Worm (Caenorhabditis elegans) whole organism, mixed stage, embryonic: Measurements from ENCODE around the gene nfx-1.

Source experiments
- elt-3 ChIP-seq: fragments of 150-350 bp; optimal IDR thresholded peaks from 2 replicates; lab custom pipeline; 2014; ENCODE audit warnings: missing biosample characterization, missing genetic modification characterization
- mep-1 ChIP-seq: fragments of 150-350 bp; optimal IDR thresholded peaks from 2 replicates; lab custom pipeline; 2017; ENCODE audit warnings: missing biosample characterization, missing genetic modification reagents, missing genetic modification characterization, inconsistent platforms

- TF ChIP-seq elt-3 (no peak), mep-1 (tag; lab: Kevin White, UChicago) (no peak)
Observed at ce11 chrIII:6345968-6346498, 29.1 kb upstream of the nfx-1 start, which contains the start of the genes trmt-10C.2 and C56G2.22.
